Worm (Caenorhabditis elegans): ENCODE results near the gene cpsf-4.

- no peak for TF ChIP-seq ceh-9 (tag; optimal IDR thresholded peaks at IDR 0.05)
- no peak for TF ChIP-seq ZK546.5 (tag; optimal IDR thresholded peaks at IDR 0.05)
- no peak for TF ChIP-seq nhr-237 (tag; optimal IDR thresholded peaks at IDR 0.05)
- TF ChIP-seq nhr-23 (tag; optimal IDR thresholded peaks at IDR 0.05): no peak
- no peak for TF ChIP-seq lin-15B (tag; optimal IDR thresholded peaks at IDR 0.05)
- TF ChIP-seq nhr-11 (tag; optimal IDR thresholded peaks at IDR 0.05): no peak
- TF ChIP-seq nfya-1 (tag; optimal IDR thresholded peaks at IDR 0.05; ENCODE audit: insufficient read depth): no peak
- TF ChIP-seq nhr-28 (tag; optimal IDR thresholded peaks at IDR 0.05): no peak
- TF ChIP-seq nhr-77 (tag; optimal IDR thresholded peaks at IDR 0.05): no peak
- no peak for TF ChIP-seq unc-39 (tag; optimal IDR thresholded peaks at IDR 0.05)
Observed at ce11 chrIV:12075497-12075896, 17.7 kb downstream of the cpsf-4 start, which contains the start of gene K08E4.7.

All from whole organism, L3 larva.